Worm (Caenorhabditis elegans): ENCODE measurements around the gene K02B2.6.

Gene K02B2.6

DNA sequence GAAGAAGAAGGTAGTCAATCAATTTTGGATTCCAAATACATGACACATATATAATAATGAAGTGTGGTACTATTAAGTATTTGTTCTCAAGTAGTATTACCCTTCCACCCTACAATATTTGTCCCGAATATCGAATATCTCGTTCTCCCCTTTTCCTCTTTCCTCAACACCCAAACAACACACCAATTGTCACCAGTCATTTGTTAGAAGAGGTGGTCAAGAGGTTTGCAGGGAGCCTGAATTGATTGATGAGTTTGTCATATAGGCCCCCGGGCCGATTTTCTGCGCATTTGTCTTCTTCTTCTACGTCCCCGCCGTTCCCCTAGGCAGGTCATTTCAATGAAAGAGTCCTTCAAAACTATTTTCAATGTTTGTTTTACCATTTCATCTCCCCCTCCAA, 2.2 kb upstream of the K02B2.6 start:
- no peak for TF ChIP-seq dao-5 (tag; optimal IDR thresholded peaks at IDR 0.05)
- TF ChIP-seq W03F9.2 (tag; optimal IDR thresholded peaks at IDR 0.05) = no peak
- no peak for TF ChIP-seq him-1 (tag; optimal IDR thresholded peaks at IDR 0.05)

DNA sequence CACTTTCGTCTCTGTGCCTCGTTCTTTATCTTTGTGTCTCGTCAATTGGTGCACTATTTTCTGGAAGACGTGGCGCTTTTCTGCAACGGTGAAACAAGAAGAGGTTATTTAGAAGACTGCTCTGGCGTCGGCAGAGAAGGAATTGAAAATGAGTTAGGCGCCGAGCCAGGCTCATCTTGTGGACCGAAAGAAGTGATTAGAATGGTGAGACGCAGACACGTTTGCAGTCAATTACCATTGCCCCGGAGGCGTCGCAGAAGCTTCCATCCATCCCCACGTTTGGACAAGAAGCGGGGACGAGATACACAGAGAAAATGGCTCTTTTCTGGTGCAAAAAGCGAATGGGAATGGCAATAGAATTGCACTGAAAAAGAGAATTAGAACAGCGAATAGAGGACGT, 2.1 kb downstream of the K02B2.6 start:
- TF ChIP-seq dao-5 (tag; optimal IDR thresholded peaks at IDR 0.05) (no peak), him-1 (tag; optimal IDR thresholded peaks at IDR 0.05) (peak; percentile 66), W03F9.2 (tag; optimal IDR thresholded peaks at IDR 0.05) (no peak)

DNA sequence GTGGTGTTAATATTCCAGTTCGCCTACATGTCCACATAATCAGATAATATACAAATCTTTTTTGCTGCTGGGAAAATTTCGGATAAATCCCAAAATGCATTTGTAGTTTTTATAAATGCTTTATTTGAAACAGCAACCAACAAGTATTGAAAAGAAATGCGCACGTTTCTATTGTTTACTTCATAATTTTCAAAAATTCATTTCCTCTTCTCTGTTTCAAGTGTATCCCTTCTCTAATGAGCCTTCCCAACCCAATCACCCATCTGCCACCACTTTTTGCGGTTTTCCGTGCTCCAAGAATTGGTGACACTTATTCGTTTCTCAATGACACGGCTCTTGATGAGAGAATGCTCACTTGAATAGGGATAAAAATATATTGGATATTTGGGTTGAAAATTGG, 7.3 kb downstream of the K02B2.6 start:
- TF ChIP-seq W03F9.2 (tag; optimal IDR thresholded peaks at IDR 0.05) (no peak), him-1 (tag; optimal IDR thresholded peaks at IDR 0.05) (no peak), dao-5 (tag; optimal IDR thresholded peaks at IDR 0.05) (no peak)

DNA sequence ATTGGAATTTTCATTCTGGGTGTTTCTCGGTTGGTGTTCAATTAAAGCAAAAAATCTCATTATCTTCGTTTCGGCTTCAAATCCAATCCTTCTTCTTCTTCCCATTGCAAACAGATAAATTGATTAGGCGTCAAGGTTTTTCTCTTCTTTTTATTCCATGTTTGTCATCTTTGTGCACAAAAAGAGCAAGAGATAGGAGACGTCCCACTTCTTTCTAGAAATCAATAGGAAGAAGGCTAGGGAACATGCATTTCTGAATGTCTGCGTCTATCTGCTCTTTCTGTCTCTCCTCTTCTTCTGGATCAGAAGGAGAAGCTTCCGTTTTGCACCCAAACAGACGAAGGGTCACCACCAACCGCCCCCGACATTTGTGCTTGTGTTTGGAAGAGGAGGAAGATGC, 9.1 kb downstream of the K02B2.6 start:
- TF ChIP-seq him-1 (tag; optimal IDR thresholded peaks at IDR 0.05) (peak; percentile 41), dao-5 (tag; optimal IDR thresholded peaks at IDR 0.05) (no peak), W03F9.2 (tag; optimal IDR thresholded peaks at IDR 0.05) (no peak)

DNA sequence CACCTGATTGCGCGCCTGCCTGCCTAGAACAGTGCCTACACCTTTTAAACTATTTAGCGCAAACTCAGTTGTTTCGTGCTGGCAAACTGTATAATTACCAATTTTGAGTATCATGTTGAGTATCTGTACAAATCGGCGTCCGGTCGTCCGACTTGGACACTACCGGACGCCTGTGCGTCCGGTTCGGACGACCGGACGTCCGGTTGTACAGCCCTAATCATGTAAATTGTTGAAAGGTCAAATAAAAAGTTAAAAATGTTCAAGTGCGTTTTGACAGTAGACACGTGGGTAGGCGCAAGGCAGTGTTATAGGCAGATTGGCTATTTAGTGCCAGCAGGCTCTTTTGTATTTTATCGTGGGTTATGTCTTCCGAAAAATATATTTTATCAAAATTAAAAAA, 12.1 kb downstream of the K02B2.6 start:
- TF ChIP-seq dao-5 (tag; optimal IDR thresholded peaks at IDR 0.05) (no peak), W03F9.2 (tag; optimal IDR thresholded peaks at IDR 0.05) (no peak), him-1 (tag; optimal IDR thresholded peaks at IDR 0.05) (no peak)

DNA sequence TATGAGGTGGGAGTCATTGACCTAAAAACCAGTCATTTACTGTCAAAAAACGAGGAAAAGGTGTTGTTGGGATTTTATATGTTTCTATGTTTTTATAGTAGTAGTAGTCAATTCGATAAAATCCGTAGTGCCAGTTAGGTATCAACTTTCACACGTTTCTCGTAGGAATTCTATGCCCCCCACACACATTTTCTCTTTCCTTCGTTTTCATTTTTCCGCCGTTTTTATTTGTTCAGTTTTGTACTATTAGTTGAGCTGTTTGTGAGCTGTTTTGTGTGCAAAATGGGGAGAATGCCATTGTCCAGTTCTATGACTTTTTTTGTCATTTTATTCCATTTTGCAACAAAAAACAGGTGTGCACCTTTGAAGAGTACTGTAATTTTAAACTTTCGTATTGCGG, 13.4 kb downstream of the K02B2.6 start:
- no peak for TF ChIP-seq him-1 (tag; optimal IDR thresholded peaks at IDR 0.05)
- no peak for TF ChIP-seq W03F9.2 (tag; optimal IDR thresholded peaks at IDR 0.05)
- TF ChIP-seq dao-5 (tag; optimal IDR thresholded peaks at IDR 0.05) = no peak

DNA sequence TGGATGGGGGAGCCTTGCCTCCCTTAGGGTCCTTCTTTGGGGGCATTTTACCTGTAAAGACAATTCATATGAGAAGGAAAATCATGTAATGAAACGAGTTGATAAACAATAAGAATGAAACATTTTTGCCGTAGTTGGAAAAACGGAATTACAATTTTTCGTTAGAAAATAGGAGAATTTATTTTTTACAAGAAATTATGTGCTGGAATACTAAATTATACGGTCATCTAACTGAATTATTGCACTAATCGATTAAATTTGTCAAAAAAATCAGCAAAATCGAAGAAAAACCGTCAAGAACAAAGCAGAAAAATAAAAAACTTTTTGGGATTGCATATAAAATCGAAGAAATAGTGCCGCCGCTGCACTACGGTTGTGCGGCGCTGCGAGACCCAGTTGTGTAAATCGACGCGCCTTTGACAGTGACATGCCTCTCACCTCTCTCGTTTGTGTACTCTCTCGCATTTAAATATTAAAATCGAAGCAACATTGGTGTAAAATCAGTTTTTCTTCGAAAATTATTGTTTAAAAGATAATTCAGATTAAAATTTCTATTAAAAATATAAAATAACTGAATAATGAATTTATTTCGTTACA, 14.4 kb downstream of the K02B2.6 start, which contains the start of gene rps-25:
Gene rps-25, minus strand, starts transcription at position 51 of the 597 bp plus-strand sequence.
- TF ChIP-seq him-1 (tag; optimal IDR thresholded peaks at IDR 0.05) (peak; percentile 7), dao-5 (tag; optimal IDR thresholded peaks at IDR 0.05) (no peak), W03F9.2 (tag; optimal IDR thresholded peaks at IDR 0.05) (peak; percentile 78)

DNA sequence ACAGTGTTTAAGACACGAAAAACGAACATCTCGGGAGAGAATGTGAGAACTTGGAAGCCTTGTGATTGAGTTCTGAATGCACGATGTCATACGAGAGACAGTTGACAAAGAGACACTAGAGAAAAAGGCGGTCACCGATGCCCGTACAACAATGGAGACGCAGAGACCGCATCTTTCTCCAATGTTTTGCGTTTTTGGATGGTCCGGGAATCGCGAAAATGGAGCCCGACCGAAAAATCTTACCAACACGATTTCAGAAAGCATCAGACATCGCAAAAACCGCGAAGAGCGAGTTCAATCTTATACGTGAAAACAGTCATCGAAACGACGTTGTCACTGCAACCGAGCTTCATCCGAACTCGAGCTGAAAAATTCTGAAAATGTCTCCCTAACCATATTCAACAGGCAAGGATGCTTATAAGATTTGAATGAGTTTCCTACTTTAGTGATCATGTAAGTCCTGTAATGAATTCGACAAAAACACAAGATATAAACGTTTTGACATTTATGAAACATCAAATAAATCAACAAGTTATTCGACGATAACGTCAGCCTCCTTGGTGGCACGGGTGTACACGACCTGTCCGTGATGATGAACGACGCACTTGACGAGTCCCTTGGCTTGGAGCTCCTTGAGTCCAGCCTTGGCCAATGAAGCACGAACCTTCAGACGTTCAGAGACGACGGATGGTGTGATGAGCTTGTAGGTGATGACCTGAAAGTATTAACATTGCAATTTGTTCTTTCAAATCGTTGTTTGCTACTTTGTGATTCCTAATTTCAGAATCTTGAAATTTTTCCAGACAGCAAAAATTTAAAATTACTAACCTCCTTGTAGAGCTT, 15.2 kb downstream of the K02B2.6 start, which contains the start of gene inx-7:
Gene inx-7, minus strand, starts transcription at position 37 of the 843 bp plus-strand sequence.
- TF ChIP-seq dao-5 (tag; optimal IDR thresholded peaks at IDR 0.05) (no peak), him-1 (tag; optimal IDR thresholded peaks at IDR 0.05) (no peak), W03F9.2 (tag; optimal IDR thresholded peaks at IDR 0.05) (peak; percentile 5)

DNA sequence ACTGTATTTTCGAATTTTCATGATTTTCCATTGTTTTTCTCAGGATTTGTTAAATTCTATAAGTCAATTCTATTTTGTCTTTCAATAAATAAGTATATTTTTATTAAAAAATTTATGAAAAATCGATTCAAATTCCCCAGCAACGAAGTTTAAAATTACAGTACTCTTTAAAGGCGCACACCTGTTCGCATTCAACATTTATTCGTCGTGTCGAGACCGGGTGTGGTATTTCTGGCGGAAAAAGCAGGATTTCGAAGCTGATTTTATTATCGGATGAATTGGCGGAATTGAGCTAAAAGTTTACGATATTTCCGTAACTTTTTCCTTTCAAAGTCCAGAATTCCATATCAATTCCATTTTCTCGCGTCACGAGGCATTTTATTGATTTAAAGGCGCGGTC, 16.6 kb downstream of the K02B2.6 start:
- TF ChIP-seq W03F9.2 (tag; optimal IDR thresholded peaks at IDR 0.05) (no peak), dao-5 (tag; optimal IDR thresholded peaks at IDR 0.05) (no peak), him-1 (tag; optimal IDR thresholded peaks at IDR 0.05) (no peak)

DNA sequence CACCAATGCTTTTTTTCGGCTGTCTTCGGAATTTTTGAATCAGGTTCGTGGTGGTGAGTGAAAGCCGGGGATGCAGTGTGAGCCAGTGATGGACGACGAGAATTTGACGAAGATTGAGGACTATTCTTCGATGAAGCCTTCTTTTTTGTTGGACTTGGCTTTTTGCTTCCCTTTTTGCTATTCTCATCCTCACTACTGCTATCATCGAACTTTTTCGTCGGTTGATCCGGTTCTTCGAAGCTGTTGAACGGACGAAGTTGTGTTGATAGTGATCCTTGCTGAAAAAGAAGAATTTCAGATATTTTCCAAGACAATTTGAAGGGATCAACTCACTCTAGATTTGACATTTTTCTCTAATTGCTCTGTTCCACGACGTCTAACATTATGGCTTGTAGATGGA, 17.9 kb downstream of the K02B2.6 start:
- no peak for TF ChIP-seq W03F9.2 (tag; optimal IDR thresholded peaks at IDR 0.05)
- TF ChIP-seq dao-5 (tag; optimal IDR thresholded peaks at IDR 0.05) = no peak
- TF ChIP-seq him-1 (tag; optimal IDR thresholded peaks at IDR 0.05) = no peak

DNA sequence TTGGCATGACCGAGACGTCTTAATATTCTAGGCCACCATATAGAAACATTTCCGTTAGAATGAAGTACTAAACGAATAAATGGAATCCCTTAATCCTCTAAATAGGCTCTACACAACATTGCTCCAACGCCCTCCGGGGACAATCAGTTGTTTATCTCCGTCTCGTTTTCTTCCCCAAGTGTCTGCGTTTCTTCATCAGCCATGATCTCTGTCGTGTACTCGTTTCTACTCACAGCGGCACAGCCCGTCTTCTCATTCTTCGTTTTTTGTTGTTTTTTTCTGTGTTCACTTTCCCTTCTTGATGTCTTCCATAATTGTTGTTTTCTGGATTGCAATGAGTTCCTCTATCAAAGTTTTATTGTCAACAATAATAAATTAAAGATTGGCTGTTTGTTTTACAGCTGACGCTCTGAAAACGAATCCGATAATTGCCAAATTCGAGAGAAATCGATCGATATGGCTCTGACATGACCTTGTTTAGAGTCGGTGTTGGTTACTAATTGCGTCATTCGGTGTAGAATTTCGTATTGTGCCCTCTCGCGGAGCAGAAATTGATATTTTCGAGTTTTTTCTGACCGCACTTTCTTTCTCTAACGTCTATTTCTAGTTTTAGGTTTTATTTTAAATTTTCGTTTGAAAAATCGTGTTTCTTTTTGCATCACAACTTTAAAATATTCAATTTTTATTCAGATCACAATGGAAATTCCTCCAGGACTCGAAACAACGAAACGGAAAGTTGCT, 20.7 kb downstream of the K02B2.6 start, which contains the start of gene pfkb-1.2:
Gene pfkb-1.2, plus strand, starts transcription at position 691 of the 741 bp plus-strand sequence.
- TF ChIP-seq him-1 (tag; optimal IDR thresholded peaks at IDR 0.05) (no peak), W03F9.2 (tag; optimal IDR thresholded peaks at IDR 0.05) (no peak), dao-5 (tag; optimal IDR thresholded peaks at IDR 0.05) (no peak)

DNA sequence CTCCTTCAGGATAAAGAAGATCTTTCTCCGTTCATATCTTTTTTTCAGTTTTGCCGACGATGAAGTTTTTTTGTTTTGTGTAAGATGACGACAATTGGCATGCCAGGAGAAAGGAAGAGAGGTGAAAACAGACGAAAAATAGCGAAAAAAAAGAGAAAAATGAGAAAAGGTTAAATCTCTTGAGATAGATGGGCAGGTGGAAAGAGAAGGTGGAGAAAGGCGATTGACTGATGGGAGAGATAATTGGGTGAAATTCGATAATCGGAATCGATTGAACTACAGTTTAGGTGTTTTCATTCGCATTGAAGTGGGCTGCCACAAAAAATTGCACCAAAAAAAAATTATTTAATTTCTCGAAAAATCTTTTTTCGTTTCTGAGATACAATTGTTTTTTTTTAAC, 21.5 kb downstream of the K02B2.6 start:
- TF ChIP-seq him-1 (tag; optimal IDR thresholded peaks at IDR 0.05) = no peak
- TF ChIP-seq dao-5 (tag; optimal IDR thresholded peaks at IDR 0.05) = no peak
- TF ChIP-seq W03F9.2 (tag; optimal IDR thresholded peaks at IDR 0.05) = no peak

DNA sequence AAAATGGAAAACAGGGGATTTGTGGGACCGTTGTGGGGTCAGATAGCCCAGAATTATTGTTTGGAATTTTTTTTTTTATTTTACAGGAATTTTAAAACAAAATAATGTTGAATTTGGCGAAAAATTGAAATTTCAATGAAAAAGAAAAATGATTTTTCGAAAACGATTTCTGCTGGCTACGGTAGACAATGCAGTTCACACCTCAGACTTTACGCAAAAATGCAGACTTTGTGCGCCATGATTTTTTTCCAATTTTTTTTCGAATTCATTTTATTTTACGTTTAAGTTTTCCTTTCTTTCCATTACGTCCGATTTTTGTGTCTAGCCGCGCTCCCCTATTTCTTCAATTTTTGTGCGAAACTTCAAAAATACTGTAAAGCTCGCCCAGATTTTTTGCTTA, 22.2 kb downstream of the K02B2.6 start:
- no peak for TF ChIP-seq dao-5 (tag; optimal IDR thresholded peaks at IDR 0.05)
- TF ChIP-seq him-1 (tag; optimal IDR thresholded peaks at IDR 0.05) = no peak
- no peak for TF ChIP-seq W03F9.2 (tag; optimal IDR thresholded peaks at IDR 0.05)

DNA sequence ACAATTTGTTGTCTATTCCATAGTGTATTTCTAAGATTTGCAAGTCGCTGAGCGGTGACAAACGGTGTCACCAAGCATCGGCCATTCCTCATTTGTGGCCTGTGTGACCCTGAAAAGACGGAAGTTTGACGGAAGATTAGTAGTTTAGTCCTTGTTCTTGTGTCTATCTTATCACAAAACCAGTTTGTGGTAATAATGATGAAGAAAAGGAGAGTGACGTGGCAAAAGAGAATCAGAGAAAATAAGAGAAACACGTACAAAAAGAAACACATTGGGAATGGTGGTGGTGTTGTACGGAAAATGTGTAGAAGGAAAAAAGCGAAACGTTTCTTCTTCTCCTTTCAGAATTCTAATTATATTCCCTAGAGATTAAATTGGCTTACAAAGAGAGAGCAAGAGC, 22.9 kb downstream of the K02B2.6 start, which contains the start of gene mcu-1:
Gene mcu-1, minus strand, starts transcription at position 109 of the 400 bp plus-strand sequence.
- TF ChIP-seq W03F9.2 (tag; optimal IDR thresholded peaks at IDR 0.05) (no peak), dao-5 (tag; optimal IDR thresholded peaks at IDR 0.05) (no peak), him-1 (tag; optimal IDR thresholded peaks at IDR 0.05) (no peak)
